Worm (Caenorhabditis elegans): ENCODE data around the gene fbxb-17.

DNA sequence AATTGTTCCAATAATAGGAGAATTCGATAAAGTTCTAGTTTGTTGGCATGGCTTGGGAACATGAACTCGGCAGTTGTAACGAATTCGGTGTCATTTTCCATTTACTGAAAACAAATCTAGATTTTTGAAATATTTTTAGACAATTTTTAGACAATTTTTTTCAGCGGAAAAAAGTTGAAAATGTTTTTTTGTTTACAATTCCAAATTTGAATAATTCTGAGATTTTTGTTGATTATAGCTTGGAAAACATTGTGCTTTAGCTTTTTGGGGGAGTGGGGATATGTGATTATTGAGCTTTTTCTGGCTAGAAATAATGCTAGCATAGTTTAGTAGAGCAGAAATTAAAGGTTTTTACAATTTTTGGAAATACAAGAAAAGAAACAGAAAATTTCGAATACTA, 7.3 kb upstream of the fbxb-17 start, which contains the start of gene srw-97:
- TF ChIP-seq flt-1 (GFP tag; IDR thresholded peaks at IDR 0.05) (no peak), cog-1 (tag; optimal IDR thresholded peaks at IDR 0.05) (no peak), tab-1 (GFP tag; IDR thresholded peaks at IDR 0.05) (no peak)
